Worm (Caenorhabditis elegans) whole organism, young adult: ENCODE data around the gene F48C5.2.

Experiments
- F37B4.10 ChIP-seq: fragments of 200-800 bp; sonication (Bioruptor generic); IDR thresholded peaks from 2 replicates; pipeline ENCODE4 v1.3.6; 2022; ENCODE audit warnings: missing genetic modification characterization, missing compliant biosample characterization
- F52B5.7 ChIP-seq: sonication (generic microtip); optimal IDR thresholded peaks from 2 replicates; lab custom pipeline; 2016; ENCODE audit warnings: mild to moderate bottlenecking, missing genetic modification characterization, missing compliant biosample characterization
- K12H6.12 ChIP-seq: fragments of 200-800 bp; sonication (Bioruptor generic); optimal IDR thresholded peaks from 2 replicates; lab custom pipeline; 2018; ENCODE audit warnings: mild to moderate bottlenecking, missing genetic modification characterization, missing compliant biosample characterization
- Y56A3A.18 ChIP-seq: fragments of 200-800 bp; sonication (Bioruptor generic); IDR thresholded peaks from 2 replicates; pipeline ENCODE4 v1.3.6; 2022; ENCODE audit warnings: missing genetic modification reagents, missing genetic modification characterization, missing compliant biosample characterization
- bed-1 ChIP-seq: fragments of 200-800 bp; sonication (Bioruptor generic); IDR thresholded peaks from 2 replicates; pipeline ENCODE4 v1.3.6; 2022; ENCODE audit warnings: missing genetic modification reagents, missing genetic modification characterization, missing compliant biosample characterization
- ceh-27 ChIP-seq: fragments of 200-800 bp; sonication (Bioruptor generic); optimal IDR thresholded peaks from 2 replicates; lab custom pipeline; 2018; ENCODE audit warnings: mild to moderate bottlenecking, missing genetic modification characterization, moderate library complexity, missing compliant biosample characterization
- chd-7 ChIP-seq: sonication (generic microtip); optimal IDR thresholded peaks from 2 replicates; lab custom pipeline; 2016; ENCODE audit warnings: mild to moderate bottlenecking, missing genetic modification characterization, moderate library complexity, missing compliant biosample characterization
- ets-4 ChIP-seq: fragments of 200-800 bp; sonication (Bioruptor generic); optimal IDR thresholded peaks from 2 replicates; lab custom pipeline; 2018; ENCODE audit warnings: mild to moderate bottlenecking, missing genetic modification characterization, missing compliant biosample characterization
- lin-35 ChIP-seq, 3 experiments: fragments of 150-350 bp in 2 of 3; sonication (generic microtip) in 1 of 3; optimal IDR thresholded peaks; 2 replicates each; lab custom pipeline; 2014 to 2018; ENCODE audit warnings: missing biosample characterization in 3 of 3, missing genetic modification characterization in 3 of 3, missing genetic modification reagents in 3 of 3
- mel-28 ChIP-seq: sonication (generic microtip); optimal IDR thresholded peaks from 2 replicates; lab custom pipeline; 2016; ENCODE audit warnings: borderline replicate concordance, mild to moderate bottlenecking, missing genetic modification characterization, missing compliant biosample characterization
- nfya-1 ChIP-seq: sonication (generic microtip); optimal IDR thresholded peaks from 2 replicates; lab custom pipeline; 2017; ENCODE audit warnings: antibody characterized with exemption, missing compliant biosample characterization, missing genetic modification characterization, borderline replicate concordance; ENCODE audit not compliant: insufficient read depth
- nhr-90 ChIP-seq: sonication (generic microtip); optimal IDR thresholded peaks from 2 replicates; lab custom pipeline; 2016; ENCODE audit warnings: missing genotype, mild to moderate bottlenecking, missing genetic modification characterization, missing compliant biosample characterization
- rcor-1 ChIP-seq: fragments of 200-800 bp; sonication (Bioruptor generic); IDR thresholded peaks from 2 replicates; pipeline ENCODE4 v1.3.6; 2022; ENCODE audit warnings: missing genetic modification reagents, missing genetic modification characterization, missing compliant biosample characterization
- repo-1 ChIP-seq: sonication (generic microtip); optimal IDR thresholded peaks from 2 replicates; lab custom pipeline; 2017; ENCODE audit warnings: mild to moderate bottlenecking, missing genetic modification characterization, missing compliant biosample characterization

- TF ChIP-seq K12H6.12 (no peak), ceh-27 (GFP tag; lab: Kevin White, UChicago) (no peak), ets-4 (GFP tag; lab: Kevin White, UChicago) (no peak), chd-7 (tag; lab: Kevin White, UChicago) (no peak), F52B5.7 (tag; lab: Kevin White, UChicago) (no peak), nhr-90 (tag; lab: Kevin White, UChicago) (no peak), repo-1 (tag; lab: Kevin White, UChicago) (no peak), bed-1 (GFP tag; lab: Robert Waterston, UW) (no peak), lin-35 (GFP tag; optimal IDR thresholded peaks at IDR 0.05; lab: Kevin White, UChicago) (no peak), F37B4.10 (GFP tag; lab: Robert Waterston, UW) (no peak), Y56A3A.18 (no peak), rcor-1 (GFP tag; lab: Robert Waterston, UW) (no peak), nfya-1 (no peak), mel-28 (tag; lab: Kevin White, UChicago) (no peak)
Measured at ce11 chrX:11463005-11463404, 8.9 kb upstream of the F48C5.2 start.
